Worm (Caenorhabditis elegans): ENCODE measurements around the gene irld-6.
A peak's percentile ranks its signal among the peaks of the same experiment; 100 is the strongest.

DNA sequence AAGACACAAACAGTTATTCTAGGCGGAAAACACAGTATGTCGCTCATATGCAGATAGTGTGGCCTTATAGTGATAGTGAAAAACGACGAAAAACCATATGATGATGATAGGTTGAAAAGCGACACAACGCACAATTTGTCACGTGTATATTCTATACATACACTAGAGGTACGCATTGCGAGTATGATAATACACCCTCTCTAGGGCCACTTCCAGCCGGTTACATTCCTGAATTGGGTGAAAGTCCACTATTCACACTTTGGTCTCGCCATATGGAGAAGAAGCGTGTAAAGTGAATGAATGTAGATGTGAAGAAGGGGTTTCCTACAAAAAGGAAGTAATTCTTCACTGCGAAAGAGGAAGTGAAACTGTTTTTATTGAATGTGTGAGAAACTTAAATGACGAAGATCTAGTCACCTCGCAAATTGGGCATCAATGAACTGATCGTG lies 27.1 kb downstream of the irld-6 start:
- TF ChIP-seq fos-1 (tag; optimal IDR thresholded peaks at IDR 0.05), result no peak
- TF ChIP-seq mdl-1 (tag; optimal IDR thresholded peaks at IDR 0.05), result peak; percentile 5
- TF ChIP-seq nhr-11 (tag; optimal IDR thresholded peaks at IDR 0.05), result no peak
- no peak for TF ChIP-seq ztf-11 (tag; optimal IDR thresholded peaks at IDR 0.05)
- peak; percentile 38 for TF ChIP-seq snpc-4 (tag; optimal IDR thresholded peaks at IDR 0.05)
- TF ChIP-seq ama-1 (optimal IDR thresholded peaks at IDR 0.05), result no peak
- no peak for TF ChIP-seq unc-62 (GFP tag; optimal IDR thresholded peaks at IDR 0.05)
- no peak for TF ChIP-seq nhr-77 (tag; optimal IDR thresholded peaks at IDR 0.05)

Data from whole organism, L3 larva.